Worm (Caenorhabditis elegans): ENCODE data around the gene F41C3.7.

ce11 chrII:4728687-4729086 is 1.1 kb upstream of the F41C3.7 start:
- TF ChIP-seq dao-5 (tag; optimal IDR thresholded peaks at IDR 0.05) (no peak), him-1 (tag; optimal IDR thresholded peaks at IDR 0.05) (no peak), W03F9.2 (tag; optimal IDR thresholded peaks at IDR 0.05) (peak; percentile 29)
